Worm (Caenorhabditis elegans) whole organism, midembryonic: ENCODE results near the gene C18H2.5.

Experiments used
- T22C8.4 ChIP-seq: fragments of 200-800 bp; sonication (Bioruptor generic); IDR thresholded peaks from 2 replicates; pipeline ENCODE4 v1.3.6; 2022; ENCODE audit warnings: missing genetic modification characterization, missing compliant biosample characterization
- flt-1 ChIP-seq: fragments of 200-800 bp; sonication (Bioruptor generic); IDR thresholded peaks from 2 replicates; pipeline ENCODE4 v1.3.6; 2022; ENCODE audit warnings: missing genetic modification characterization, missing compliant biosample characterization
- klf-2 ChIP-seq: fragments of 200-800 bp; sonication (Bioruptor generic); conservative IDR thresholded peaks from 2 replicates; pipeline ENCODE4 v1.3.6; 2022; ENCODE audit warnings: missing genetic modification reagents, missing genetic modification characterization, missing compliant biosample characterization
- med-1 ChIP-seq: sonication (generic microtip); optimal IDR thresholded peaks from 2 replicates; lab custom pipeline; 2017; ENCODE audit warnings: missing genetic modification characterization, mild to moderate bottlenecking, missing compliant biosample characterization, antibody characterized with exemption, missing genetic modification reagents; ENCODE audit not compliant: insufficient read depth
- ref-1 ChIP-seq: fragments of 200-800 bp; sonication (Bioruptor generic); conservative IDR thresholded peaks from 2 replicates; pipeline ENCODE4 v1.3.6; 2022; ENCODE audit warnings: missing genetic modification reagents, missing genetic modification characterization, missing compliant biosample characterization
- ztf-23 ChIP-seq: fragments of 200-800 bp; sonication (Bioruptor generic); IDR thresholded peaks from 2 replicates; pipeline ENCODE4 v1.3.6; 2022; ENCODE audit warnings: missing genetic modification reagents, missing genetic modification characterization, missing compliant biosample characterization
- ztf-29 ChIP-seq: fragments of 200-800 bp; sonication (Bioruptor generic); IDR thresholded peaks from 2 replicates; pipeline ENCODE4 v1.3.6; 2022; ENCODE audit warnings: missing genetic modification reagents, missing genetic modification characterization, missing compliant biosample characterization

DNA sequence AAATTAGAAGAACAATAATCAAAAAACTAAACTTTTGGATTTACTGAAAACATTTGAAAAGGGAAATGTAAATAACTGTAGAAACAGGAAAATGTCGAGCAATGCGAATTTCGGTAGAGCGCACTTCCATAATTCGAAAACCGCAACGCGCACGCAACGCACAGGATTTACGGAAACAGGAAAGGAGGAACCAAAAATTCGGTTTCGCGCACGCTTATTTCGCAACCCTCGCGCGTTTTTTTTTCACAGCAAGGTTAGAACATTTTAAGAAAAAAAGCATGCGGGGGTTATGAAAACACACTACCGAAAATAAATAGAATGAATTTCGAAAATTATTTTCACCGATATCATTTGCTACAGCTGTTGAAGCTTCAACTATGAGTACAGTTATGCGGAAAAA is 17.3 kb upstream of the C18H2.5 start:
- TF ChIP-seq ztf-23 (no peak), ztf-29 (GFP tag; lab: Robert Waterston, UW) (no peak), flt-1 (no peak), med-1 (GFP tag; lab: Kevin White, UChicago) (no peak), ref-1 (GFP tag; lab: Robert Waterston, UW) (no peak), klf-2 (no peak), T22C8.4 (GFP tag; lab: Robert Waterston, UW) (no peak)
